Fruit fly (Drosophila melanogaster): Measurements from ENCODE around the gene Sec63.
A peak's percentile ranks its signal among the peaks of the same experiment; 100 is the strongest.

The Sec63 gene

dm6 chr3L:7347984-7348631 lies 12.3 kb upstream of the Sec63 start, which contains the start of the genes Srp19 and qm:
Gene Srp19, minus strand, starts transcription at chr3L:7348034.
Gene qm, plus strand, starts transcription at chr3L:7348313.
- TF ChIP-seq CG8478 (optimal IDR thresholded peaks at IDR 0.05) (no peak), CTCF (optimal IDR thresholded peaks at IDR 0.05) (no peak)

dm6 chr3L:7349311-7349710 lies 11.1 kb upstream of the Sec63 start:
- no peak for TF ChIP-seq CG8478 (optimal IDR thresholded peaks at IDR 0.05)
- no peak for TF ChIP-seq CTCF (optimal IDR thresholded peaks at IDR 0.05)

- TF ChIP-seq CTCF (optimal IDR thresholded peaks at IDR 0.05) (peak; percentile 85 to 93), CG8478 (optimal IDR thresholded peaks at IDR 0.05) (no peak)
Observed at dm6 chr3L:7356386-7357117, 3.8 kb upstream of the Sec63 start, which contains the start of gene CTCF. Gene CTCF, minus strand, starts transcription at chr3L:7356713.

dm6 chr3L:7359827-7360323 lies 486 bp upstream of the Sec63 start, which contains the start of gene pst:
Gene pst, minus strand, starts transcription at chr3L:7360263.
- TF ChIP-seq CG8478 (optimal IDR thresholded peaks at IDR 0.05): no peak

dm6 chr3L:7361095-7361522 lies 748 bp downstream of the Sec63 start:
- TF ChIP-seq CTCF (optimal IDR thresholded peaks at IDR 0.05) (no peak), CG8478 (optimal IDR thresholded peaks at IDR 0.05) (no peak)

- TF ChIP-seq CTCF (optimal IDR thresholded peaks at IDR 0.05): no peak
- TF ChIP-seq CG8478 (optimal IDR thresholded peaks at IDR 0.05): no peak
Observed at dm6 chr3L:7364717-7365278, 4.4 kb downstream of the Sec63 start.

dm6 chr3L:7367798-7368678 lies 7.7 kb downstream of the Sec63 start:
- TF ChIP-seq CG8478 (optimal IDR thresholded peaks at IDR 0.05): no peak

dm6 chr3L:7368934-7369333 lies 8.6 kb downstream of the Sec63 start, which contains the start of gene Sh3beta:
Gene Sh3beta, minus strand, starts transcription at chr3L:7369260.
- no peak for TF ChIP-seq CG8478 (optimal IDR thresholded peaks at IDR 0.05)
- TF ChIP-seq CTCF (optimal IDR thresholded peaks at IDR 0.05): no peak

- TF ChIP-seq CG8478 (optimal IDR thresholded peaks at IDR 0.05) (no peak), CTCF (optimal IDR thresholded peaks at IDR 0.05) (no peak)
Observed at dm6 chr3L:7369543-7369942, 9.2 kb downstream of the Sec63 start, which contains the start of gene akirin. Gene akirin, plus strand, starts transcription at chr3L:7369843.

dm6 chr3L:7370231-7370882 lies 10.0 kb downstream of the Sec63 start:
- TF ChIP-seq CG8478 (optimal IDR thresholded peaks at IDR 0.05): no peak

dm6 chr3L:7371290-7371689 lies 10.9 kb downstream of the Sec63 start:
- TF ChIP-seq CG8478 (optimal IDR thresholded peaks at IDR 0.05): no peak
- TF ChIP-seq CTCF (optimal IDR thresholded peaks at IDR 0.05): peak in 1 of 2 experiments; percentile 13

- no peak for TF ChIP-seq CG8478 (optimal IDR thresholded peaks at IDR 0.05)
- no peak for TF ChIP-seq CTCF (optimal IDR thresholded peaks at IDR 0.05)
Observed at dm6 chr3L:7376151-7376550, 15.8 kb downstream of the Sec63 start.

- TF ChIP-seq CG8478 (optimal IDR thresholded peaks at IDR 0.05): no peak
Observed at dm6 chr3L:7376830-7377229, 16.5 kb downstream of the Sec63 start.

dm6 chr3L:7380395-7380794 lies 20.0 kb downstream of the Sec63 start:
- TF ChIP-seq CTCF (optimal IDR thresholded peaks at IDR 0.05): no peak
- TF ChIP-seq CG8478 (optimal IDR thresholded peaks at IDR 0.05): no peak
